Worm (Caenorhabditis elegans): ENCODE results near the gene C06E1.9.

Gene C06E1.9

DNA sequence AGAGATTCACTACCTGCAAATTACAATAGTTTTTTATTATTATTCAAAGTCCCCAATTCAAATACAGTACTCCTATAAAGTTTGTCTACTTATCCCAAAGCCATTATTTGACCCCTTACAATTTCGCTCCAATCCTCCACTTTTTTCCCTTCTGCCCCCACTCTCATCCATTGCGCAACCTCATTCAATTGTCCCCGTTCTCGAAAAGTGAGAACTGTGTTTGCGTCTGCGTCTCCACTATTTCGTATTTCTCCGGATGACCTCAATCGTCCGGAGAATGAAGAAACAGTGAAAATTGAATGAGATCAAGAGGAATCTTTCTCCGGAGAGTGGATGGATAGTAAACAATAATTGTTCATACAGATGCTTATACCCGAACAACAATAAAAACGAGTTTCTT, 12.9 kb downstream of the C06E1.9 start:
- no peak for TF ChIP-seq unc-62 (GFP tag; optimal IDR thresholded peaks at IDR 0.05)

ce11 chrIII:8594088-8594487, 15.5 kb downstream of the C06E1.9 start:
- no peak for TF ChIP-seq unc-62 (GFP tag; optimal IDR thresholded peaks at IDR 0.05)

DNA sequence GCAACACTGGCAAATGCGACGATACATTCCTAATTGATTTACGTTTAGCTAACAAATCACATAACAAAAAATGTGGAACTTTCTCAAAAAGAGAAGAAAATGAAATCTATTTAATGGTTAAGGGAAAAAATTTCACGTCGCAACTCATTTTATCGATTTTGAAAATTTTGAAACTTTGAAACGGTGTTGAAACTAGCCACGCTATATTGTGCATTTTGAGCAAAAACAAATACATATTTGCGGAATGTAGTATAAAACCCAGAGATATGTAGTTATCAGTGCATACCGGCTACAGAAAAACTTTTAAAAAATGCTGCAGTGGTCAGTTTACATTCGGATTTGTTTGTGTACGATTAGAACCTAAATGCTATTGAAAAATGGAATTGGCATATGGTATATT, 16.0 kb downstream of the C06E1.9 start, which contains the start of gene C06E1.7:
TSS of gene C06E1.7 (minus strand) at position 101 of the 400 bp plus-strand sequence.
- no peak for TF ChIP-seq unc-62 (GFP tag; optimal IDR thresholded peaks at IDR 0.05)

- no peak for TF ChIP-seq unc-62 (GFP tag; optimal IDR thresholded peaks at IDR 0.05)
Measured at ce11 chrIII:8590882-8591281, 18.7 kb downstream of the C06E1.9 start, which contains the start of gene fipr-16. TSS of gene fipr-16 (minus strand) at chrIII:8590982.

DNA sequence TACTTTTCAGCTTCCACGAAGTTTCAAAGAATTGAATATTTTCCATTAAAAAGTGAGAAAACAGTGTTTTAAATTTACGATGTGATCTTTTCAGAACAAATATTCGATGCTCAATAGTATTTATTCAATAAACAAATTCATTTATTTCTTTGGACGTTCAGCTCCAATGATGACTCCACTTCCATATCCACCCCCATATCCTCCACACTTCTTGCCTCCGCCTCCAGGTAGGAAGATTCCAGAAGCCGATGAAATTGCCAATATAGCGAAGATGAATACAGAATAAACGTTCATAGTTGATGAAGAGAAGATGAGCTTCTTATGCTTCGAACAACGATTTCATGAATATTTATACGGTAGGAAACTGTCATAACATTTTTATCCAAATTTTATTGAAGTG, 20.4 kb downstream of the C06E1.9 start, which contains the start of gene fip-3:
TSS of gene fip-3 (minus strand) at position 294 of the 400 bp plus-strand sequence.
- no peak for TF ChIP-seq unc-62 (GFP tag; optimal IDR thresholded peaks at IDR 0.05)

DNA sequence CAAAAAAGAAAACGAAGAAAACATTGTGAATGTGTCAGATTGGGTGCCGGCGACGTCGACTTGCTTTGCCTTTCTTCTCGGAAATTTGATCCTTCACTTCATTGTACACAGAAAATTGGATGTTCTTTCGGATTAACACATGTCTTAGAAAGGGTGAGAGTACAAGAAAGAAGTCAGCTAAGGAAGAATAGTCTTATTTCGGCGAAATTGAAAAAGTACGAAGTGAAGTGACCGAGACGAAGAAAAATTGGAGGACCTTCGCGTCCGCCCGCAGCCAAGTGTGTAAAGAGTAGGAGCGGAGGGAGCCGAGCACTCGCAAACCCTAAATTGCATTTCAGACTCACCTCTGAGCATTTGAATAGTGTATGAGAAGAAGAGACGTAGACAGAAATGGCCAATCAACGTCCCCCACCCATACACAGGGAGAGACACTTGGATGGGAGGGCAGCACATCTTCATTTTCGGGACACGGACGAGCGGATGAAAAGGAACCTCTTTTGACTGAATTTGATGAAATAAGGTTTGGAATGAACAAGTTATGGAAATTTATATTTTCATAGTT, 20.9 kb downstream of the C06E1.9 start, which contains the start of gene glr-1:
TSS of gene glr-1 (minus strand) at position 51 of the 562 bp plus-strand sequence.
- no peak for TF ChIP-seq unc-62 (GFP tag; optimal IDR thresholded peaks at IDR 0.05)

DNA sequence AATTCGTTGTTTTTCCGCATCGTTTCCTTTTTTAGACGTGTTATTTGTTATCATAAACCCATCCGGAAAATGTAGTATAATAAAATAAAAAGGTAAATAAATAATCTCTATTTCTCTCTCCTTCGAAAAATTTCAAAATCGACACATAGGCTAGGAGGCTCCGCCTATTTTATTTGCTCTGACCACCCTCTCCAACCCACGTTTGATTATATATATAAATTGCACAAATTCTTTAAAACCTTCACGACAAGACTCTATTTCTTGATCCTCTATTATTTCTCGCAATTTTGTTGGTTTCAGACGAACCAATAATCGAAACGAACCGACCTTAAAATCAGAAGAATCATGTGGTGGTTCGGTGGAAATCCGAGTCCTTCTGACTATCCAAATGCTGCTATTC, 28.8 kb downstream of the C06E1.9 start, which contains the start of gene doxa-1:
TSS of gene doxa-1 (plus strand) at position 301 of the 400 bp plus-strand sequence.
- no peak for TF ChIP-seq unc-62 (GFP tag; optimal IDR thresholded peaks at IDR 0.05)

DNA sequence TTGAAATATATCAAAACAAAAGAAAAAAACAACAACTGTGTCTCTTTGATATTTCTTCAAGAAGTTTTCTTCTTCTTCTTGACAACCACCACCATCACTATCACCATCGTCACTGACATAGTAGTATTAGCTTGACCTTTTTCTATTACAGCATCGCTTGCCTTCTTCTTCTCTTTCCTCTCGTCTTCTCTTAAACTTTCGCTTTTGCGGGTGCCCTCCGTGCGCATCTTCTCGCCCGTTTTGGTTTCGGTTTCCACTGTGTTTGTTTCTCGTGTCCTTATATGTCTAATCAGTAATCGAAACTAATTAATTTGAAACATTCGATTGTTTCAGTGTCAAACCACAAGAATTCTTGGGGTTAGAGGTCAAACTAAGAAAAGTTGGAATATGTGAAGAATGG, 30.2 kb downstream of the C06E1.9 start:
- TF ChIP-seq unc-62 (GFP tag; optimal IDR thresholded peaks at IDR 0.05): no peak

- TF ChIP-seq unc-62 (GFP tag; optimal IDR thresholded peaks at IDR 0.05): no peak
Measured at ce11 chrIII:8578381-8578780, 31.2 kb downstream of the C06E1.9 start.

DNA sequence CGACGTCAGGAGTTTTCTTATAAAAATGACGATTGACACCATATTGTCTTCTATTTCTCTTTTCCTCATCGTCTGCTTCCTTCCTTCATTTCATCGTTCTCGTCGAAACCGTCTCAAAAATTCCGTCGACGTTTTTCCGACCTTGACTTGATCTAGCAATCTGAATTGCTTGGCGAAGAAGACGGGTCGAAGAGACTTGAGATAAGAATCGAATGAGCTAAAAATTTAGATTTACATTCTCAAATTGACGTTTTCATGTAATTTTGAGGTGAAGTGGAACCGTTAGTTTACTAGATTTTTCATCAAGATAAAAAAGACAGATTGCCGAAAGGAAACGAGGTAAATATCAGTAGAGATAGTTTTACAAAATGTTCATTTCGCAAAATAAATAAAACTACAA, 32.0 kb downstream of the C06E1.9 start:
- no peak for TF ChIP-seq unc-62 (GFP tag; optimal IDR thresholded peaks at IDR 0.05)

ce11 chrIII:8575359-8576101, 34.1 kb downstream of the C06E1.9 start:
- no peak for TF ChIP-seq unc-62 (GFP tag; optimal IDR thresholded peaks at IDR 0.05)

- TF ChIP-seq unc-62 (GFP tag; optimal IDR thresholded peaks at IDR 0.05): no peak
Measured at ce11 chrIII:8574299-8574698, 35.3 kb downstream of the C06E1.9 start.

ce11 chrIII:8573869-8574268, 35.7 kb downstream of the C06E1.9 start:
- TF ChIP-seq unc-62 (GFP tag; optimal IDR thresholded peaks at IDR 0.05): no peak

ce11 chrIII:8573301-8573700, 36.3 kb downstream of the C06E1.9 start:
- no peak for TF ChIP-seq unc-62 (GFP tag; optimal IDR thresholded peaks at IDR 0.05)

DNA sequence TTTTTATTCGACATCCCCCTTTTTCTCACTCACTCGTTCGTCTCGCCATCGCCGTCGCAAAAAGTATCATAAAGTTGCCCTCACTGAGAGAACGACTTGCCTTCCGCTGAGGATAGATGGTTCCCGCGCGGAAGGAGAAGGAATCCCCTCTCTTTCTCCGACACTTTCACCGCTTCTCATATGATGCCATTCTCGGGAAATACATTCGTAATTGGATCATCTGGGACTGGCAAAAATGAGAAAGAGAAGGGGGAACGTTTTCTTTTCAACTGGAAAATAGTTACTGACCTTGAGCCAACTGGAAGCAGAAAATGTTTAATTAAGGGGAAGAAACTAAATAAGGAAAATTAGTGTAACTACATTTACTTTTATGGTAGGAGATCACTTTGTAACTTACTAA, 37.7 kb downstream of the C06E1.9 start:
- TF ChIP-seq unc-62 (GFP tag; optimal IDR thresholded peaks at IDR 0.05): no peak

- TF ChIP-seq unc-62 (GFP tag; optimal IDR thresholded peaks at IDR 0.05): no peak
Measured at ce11 chrIII:8570289-8570688, 39.3 kb downstream of the C06E1.9 start.

ce11 chrIII:8564372-8564771, 45.2 kb downstream of the C06E1.9 start:
- TF ChIP-seq unc-62 (GFP tag; optimal IDR thresholded peaks at IDR 0.05): no peak

Data from whole organism, dauer.